Fruit fly (Drosophila melanogaster): ENCODE measurements around the gene sowah.

DNA sequence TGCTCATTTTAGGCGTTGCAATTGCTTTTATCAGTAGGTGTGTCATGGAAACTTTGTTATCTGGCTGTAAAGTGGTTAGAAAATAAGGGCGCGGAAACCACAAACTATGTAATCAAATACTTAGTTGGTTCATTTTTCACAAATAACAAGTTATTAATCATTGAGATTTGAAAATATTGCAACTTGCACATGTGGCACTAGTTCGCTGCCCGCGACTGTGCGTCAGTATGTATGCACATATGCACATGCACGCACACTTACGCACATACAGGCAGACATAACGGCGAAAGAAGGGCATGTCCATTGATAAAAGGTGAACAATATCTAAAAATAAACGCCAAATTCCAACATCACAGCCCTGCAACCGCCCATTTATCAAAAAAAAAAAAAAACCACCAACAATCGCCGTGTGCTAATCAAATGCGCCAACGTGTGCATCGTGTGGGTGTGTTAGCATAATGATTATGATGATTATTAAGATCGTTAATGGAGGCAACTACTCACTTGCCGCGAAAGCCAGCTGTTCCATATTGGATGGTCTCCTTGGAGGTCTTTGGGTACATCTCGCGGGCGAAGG is 42.8 kb downstream of the sowah start:
- TF ChIP-seq GATAe (GFP tag; conservative IDR thresholded peaks at IDR 0.05) (no peak; the same call in 1 of the 2 replicates), pzg (GFP tag; optimal IDR thresholded peaks at IDR 0.05) (no peak), sc (optimal IDR thresholded peaks at IDR 0.05) (no peak), sc (GFP tag; optimal IDR thresholded peaks at IDR 0.05) (peak; percentile 5), Kr (GFP tag; optimal IDR thresholded peaks at IDR 0.05) (no peak), fd96Cb (tag; optimal IDR thresholded peaks at IDR 0.05) (peak; percentile 42), nmo (GFP tag; optimal IDR thresholded peaks at IDR 0.05) (peak; percentile 42)
